Worm (Caenorhabditis elegans) whole organism, L4 larva: ENCODE results near the gene natc-2.

Experiments used
- F10B5.3 ChIP-seq: sonication (generic microtip); optimal IDR thresholded peaks from 2 replicates; lab custom pipeline; 2016; ENCODE audit warnings: mild to moderate bottlenecking, missing genetic modification characterization, missing compliant biosample characterization
- F26F4.8 ChIP-seq: fragments of 200-800 bp; sonication (Bioruptor generic); conservative IDR thresholded peaks from 2 replicates; pipeline ENCODE4 v1.3.6; 2022; ENCODE audit warnings: missing genetic modification characterization, missing compliant biosample characterization
- F37D6.2 ChIP-seq: sonication (generic microtip); optimal IDR thresholded peaks from 2 replicates; lab custom pipeline; 2016; ENCODE audit warnings: mild to moderate bottlenecking, missing genetic modification characterization, missing compliant biosample characterization
- F49E8.2 ChIP-seq: sonication (generic microtip); optimal IDR thresholded peaks from 2 replicates; lab custom pipeline; 2016; ENCODE audit warnings: missing compliant biosample characterization, mild to moderate bottlenecking, missing genetic modification characterization, borderline replicate concordance
- T20F7.1 ChIP-seq: fragments of 200-800 bp; sonication (Bioruptor generic); optimal IDR thresholded peaks from 2 replicates; lab custom pipeline; 2018; ENCODE audit warnings: mild to moderate bottlenecking, missing genetic modification characterization, missing compliant biosample characterization
- T26A8.4 ChIP-seq: fragments of 200-800 bp; sonication (Bioruptor generic); IDR thresholded peaks from 2 replicates; pipeline ENCODE4 v1.3.6; 2022; ENCODE audit warnings: missing genetic modification characterization, missing compliant biosample characterization
- Y48G9A.11 ChIP-seq: fragments of 200-800 bp; sonication (Bioruptor generic); IDR thresholded peaks from 2 replicates; pipeline ENCODE4 v1.3.6; 2022; ENCODE audit warnings: missing genetic modification reagents, missing genetic modification characterization, missing compliant biosample characterization
- Y75B8A.6 ChIP-seq: fragments of 200-800 bp; sonication (Bioruptor generic); IDR thresholded peaks from 2 replicates; pipeline ENCODE4 v1.3.6; 2022; ENCODE audit warnings: missing genetic modification reagents, missing genetic modification characterization, missing compliant biosample characterization
- aha-1 ChIP-seq: fragments of 150-350 bp; peaks from one replicate; lab custom pipeline; 2014; ENCODE audit warnings: missing biosample characterization, missing genetic modification characterization
- ama-1 ChIP-seq: fragments of 150-350 bp; optimal IDR thresholded peaks from 2 replicates; lab custom pipeline; 2014; ENCODE audit warnings: inconsistent platforms, mixed read lengths
- attf-4 ChIP-seq: sonication (generic microtip); optimal IDR thresholded peaks from 3 replicates; lab custom pipeline; 2017; ENCODE audit warnings: missing biosample characterization, missing genetic modification characterization
- ceh-82 ChIP-seq: sonication (generic microtip); optimal IDR thresholded peaks from 2 replicates; lab custom pipeline; 2017; ENCODE audit warnings: missing biosample characterization, missing genetic modification characterization
- ces-1 ChIP-seq: fragments of 150-350 bp; sonication (generic microtip); optimal IDR thresholded peaks from 4 replicates; lab custom pipeline; 2014; ENCODE audit warnings: missing biosample characterization, missing genetic modification reagents, missing genetic modification characterization
- cey-2 ChIP-seq: sonication (generic microtip); optimal IDR thresholded peaks from 3 replicates; lab custom pipeline; 2017; ENCODE audit warnings: missing genetic modification characterization, mild to moderate bottlenecking, missing compliant biosample characterization, antibody characterized with exemption, borderline replicate concordance; ENCODE audit not compliant: insufficient read depth
- daf-12 ChIP-seq: fragments of 150-350 bp; optimal IDR thresholded peaks from 2 replicates; lab custom pipeline; 2014; ENCODE audit warnings: missing biosample characterization, missing genetic modification reagents, missing genetic modification characterization
- daf-16 ChIP-seq, 3 experiments: sonication (generic microtip); optimal IDR thresholded peaks; 2 replicates each; lab custom pipeline; 2016 to 2017; ENCODE audit warnings: missing genetic modification characterization in 3 of 3, missing genetic modification reagents in 3 of 3, mild to moderate bottlenecking in 2 of 3, missing compliant biosample characterization in 2 of 3, missing biosample characterization in 1 of 3, moderate library complexity in 1 of 3
- dmd-6 ChIP-seq: fragments of 200-800 bp; sonication (Bioruptor generic); IDR thresholded peaks from 2 replicates; pipeline ENCODE4 v1.3.6; 2022; ENCODE audit warnings: missing genetic modification reagents, missing genetic modification characterization, missing compliant biosample characterization
- dmd-8 ChIP-seq: fragments of 200-800 bp; sonication (Bioruptor generic); IDR thresholded peaks from 2 replicates; pipeline ENCODE4 v1.3.6; 2022; ENCODE audit warnings: missing genetic modification characterization, missing compliant biosample characterization
- dpl-1 ChIP-seq: fragments of 150-350 bp; optimal IDR thresholded peaks from 2 replicates; lab custom pipeline; 2014; ENCODE audit warnings: missing biosample characterization, missing genetic modification reagents, missing genetic modification characterization
- duxl-1 ChIP-seq: sonication (generic microtip); optimal IDR thresholded peaks from 2 replicates; lab custom pipeline; 2016; ENCODE audit warnings: mild to moderate bottlenecking, missing genetic modification characterization, moderate library complexity, missing compliant biosample characterization; ENCODE audit not compliant: poor library complexity
- egl-27 ChIP-seq: sonication (generic microtip); optimal IDR thresholded peaks from 3 replicates; lab custom pipeline; 2017; ENCODE audit warnings: missing biosample characterization, missing genetic modification reagents, missing genetic modification characterization
- fos-1 ChIP-seq: fragments of 150-350 bp; optimal IDR thresholded peaks from 2 replicates; lab custom pipeline; 2014; ENCODE audit warnings: missing biosample characterization, missing genetic modification characterization
- hif-1 ChIP-seq, 2 experiments: sonication (generic microtip); optimal IDR thresholded peaks; 2 replicates each; lab custom pipeline; 2016 to 2017; ENCODE audit warnings: missing compliant biosample characterization in 2 of 2, missing genetic modification characterization in 2 of 2, missing genetic modification reagents in 2 of 2, missing genotype in 2 of 2, mild to moderate bottlenecking in 1 of 2
- lin-1 ChIP-seq: fragments of 200-800 bp; sonication (Bioruptor generic); IDR thresholded peaks from 2 replicates; pipeline ENCODE4 v1.3.6; 2022; ENCODE audit warnings: missing genetic modification reagents, missing genetic modification characterization, missing compliant biosample characterization
- lin-15B ChIP-seq: fragments of 150-350 bp; sonication (generic microtip); optimal IDR thresholded peaks from 3 replicates; lab custom pipeline; 2014; ENCODE audit warnings: missing biosample characterization, missing genetic modification characterization
- lin-29 ChIP-seq: fragments of 200-800 bp; sonication (Bioruptor generic); IDR thresholded peaks from 2 replicates; pipeline ENCODE4 v1.3.6; 2022; ENCODE audit warnings: missing genetic modification reagents, missing genetic modification characterization, missing compliant biosample characterization
- lsy-2 ChIP-seq, 2 experiments: fragments of 150-350 bp in 1 of 2; sonication (generic microtip) in 1 of 2; optimal IDR thresholded peaks; 2 replicates each; lab custom pipeline; 2014 to 2017; ENCODE audit warnings: missing biosample characterization in 2 of 2, missing genetic modification characterization in 2 of 2
- madf-5 ChIP-seq, 2 experiments: fragments of 200-800 bp; sonication (Bioruptor generic); IDR thresholded peaks; 2 replicates each; pipeline ENCODE4 v1.3.6; 2022; ENCODE audit warnings: missing compliant biosample characterization in 2 of 2, missing genetic modification characterization in 2 of 2
- mdl-1 ChIP-seq, 2 experiments: fragments of 150-350 bp in 1 of 2; sonication (generic microtip) in 1 of 2; optimal IDR thresholded peaks; 2 replicates each; lab custom pipeline; 2014 to 2017; ENCODE audit warnings: missing biosample characterization in 2 of 2, missing genetic modification characterization in 2 of 2
- mdt-29 ChIP-seq: fragments of 200-800 bp; sonication (Bioruptor generic); IDR thresholded peaks from 2 replicates; pipeline ENCODE4 v1.3.6; 2022; ENCODE audit warnings: missing genetic modification reagents, missing genetic modification characterization, missing compliant biosample characterization
- mes-2 ChIP-seq: sonication (generic microtip); optimal IDR thresholded peaks from 2 replicates; lab custom pipeline; 2016; ENCODE audit warnings: missing genotype, mild to moderate bottlenecking, missing genetic modification characterization, missing compliant biosample characterization; ENCODE audit not compliant: poor library complexity, severe bottlenecking
- mxl-3 ChIP-seq: fragments of 200-800 bp; sonication (Bioruptor generic); optimal IDR thresholded peaks from 2 replicates; lab custom pipeline; 2018; ENCODE audit warnings: mild to moderate bottlenecking, missing genetic modification characterization, missing compliant biosample characterization
- nhr-102 ChIP-seq: sonication (generic microtip); optimal IDR thresholded peaks from 2 replicates; lab custom pipeline; 2016; ENCODE audit warnings: mild to moderate bottlenecking, missing genetic modification characterization, moderate library complexity, missing compliant biosample characterization
- nhr-111 ChIP-seq: fragments of 200-800 bp; sonication (Bioruptor generic); optimal IDR thresholded peaks from 2 replicates; lab custom pipeline; 2018; ENCODE audit warnings: mild to moderate bottlenecking, missing genetic modification characterization, missing compliant biosample characterization
- nhr-25 ChIP-seq: sonication (generic microtip); optimal IDR thresholded peaks from 2 replicates; lab custom pipeline; 2017; ENCODE audit warnings: missing genetic modification characterization, mild to moderate bottlenecking, missing compliant biosample characterization, antibody characterized with exemption, moderate library complexity, borderline replicate concordance; ENCODE audit not compliant: insufficient read depth
- nhr-41 ChIP-seq: fragments of 200-800 bp; sonication (Bioruptor generic); IDR thresholded peaks from 2 replicates; pipeline ENCODE4 v1.3.6; 2022; ENCODE audit warnings: missing genetic modification reagents, missing genetic modification characterization, missing compliant biosample characterization
- pha-4 ChIP-seq, 2 experiments: fragments of 150-350 bp in 1 of 2; fragments of 200-800 bp in 1 of 2; sonication (Bioruptor generic) in 1 of 2; IDR thresholded peaks in 1 of 2; optimal IDR thresholded peaks in 1 of 2; 2 replicates each; pipeline versions ENCODE4 v1.3.6 to Lab custom; 2014 to 2022; ENCODE audit warnings: missing genetic modification characterization in 2 of 2, missing genetic modification reagents in 2 of 2, missing biosample characterization in 1 of 2, missing compliant biosample characterization in 1 of 2
- php-3 ChIP-seq: fragments of 200-800 bp; sonication (Bioruptor generic); IDR thresholded peaks from 2 replicates; pipeline ENCODE4 v1.3.6; 2022; ENCODE audit warnings: missing genetic modification reagents, missing genetic modification characterization, missing compliant biosample characterization
- set-16 ChIP-seq: fragments of 200-800 bp; sonication (Bioruptor generic); IDR thresholded peaks from 2 replicates; pipeline ENCODE4 v1.3.6; 2022; ENCODE audit warnings: missing genetic modification reagents, missing genetic modification characterization, missing compliant biosample characterization
- spr-1 ChIP-seq: sonication (generic microtip); optimal IDR thresholded peaks from 2 replicates; lab custom pipeline; 2016; ENCODE audit warnings: mild to moderate bottlenecking, missing genetic modification characterization, missing compliant biosample characterization
- tra-1 ChIP-seq: fragments of 200-800 bp; sonication (Bioruptor generic); IDR thresholded peaks from 2 replicates; pipeline ENCODE4 v1.3.6; 2022; ENCODE audit warnings: missing genetic modification reagents, missing genetic modification characterization, missing compliant biosample characterization
- zag-1 ChIP-seq: fragments of 150-350 bp; optimal IDR thresholded peaks from 2 replicates; lab custom pipeline; 2014; ENCODE audit warnings: missing biosample characterization, missing genetic modification characterization
- zfp-2 ChIP-seq: sonication (generic microtip); optimal IDR thresholded peaks from 2 replicates; lab custom pipeline; 2016; ENCODE audit warnings: mild to moderate bottlenecking, missing genetic modification characterization, missing compliant biosample characterization
- zfp-3 ChIP-seq: fragments of 200-800 bp; sonication (Bioruptor generic); conservative IDR thresholded peaks from 2 replicates; pipeline ENCODE4 v1.3.6; 2022; ENCODE audit warnings: missing genetic modification reagents, missing genetic modification characterization, missing compliant biosample characterization
- zip-11 ChIP-seq: fragments of 200-800 bp; sonication (Bioruptor generic); IDR thresholded peaks from 2 replicates; pipeline ENCODE4 v1.3.6; 2022; ENCODE audit warnings: missing genetic modification characterization, missing compliant biosample characterization

The natc-2 gene

ce11 chrV:5274974-5275373, 1.1 kb downstream of the natc-2 start (continued):
- TF ChIP-seq php-3 (GFP tag; lab: Robert Waterston, UW) (no peak), nhr-25 (tag; lab: Kevin White, UChicago) (no peak), F26F4.8 (GFP tag; lab: Robert Waterston, UW) (no peak), mdl-1 (tag; optimal IDR thresholded peaks at IDR 0.05; lab: Kevin White, UChicago) (peak in 1 of 2 experiments; percentile 34)
- TF ChIP-seq, all 104 proteins: peak for 16

- no peak for TF ChIP-seq zip-11
- TF ChIP-seq T26A8.4: peak; percentile 66
- TF ChIP-seq zfp-2 (tag; lab: Kevin White, UChicago): no peak
- TF ChIP-seq Y75B8A.6 (GFP tag; lab: Robert Waterston, UW): 0 out of 2 replicates have a peak, but pooled peaks have one; percentile 5
- no peak for TF ChIP-seq madf-5 (GFP tag; IDR thresholded peaks at IDR 0.05; lab: Robert Waterston, UW)
- peak in 1 of 2 experiments; percentile 82 for TF ChIP-seq daf-16 (GFP tag; optimal IDR thresholded peaks at IDR 0.05; lab: Kevin White, UChicago)
- TF ChIP-seq daf-16 (tag; optimal IDR thresholded peaks at IDR 0.05; lab: Kevin White, UChicago): peak; percentile 31
- TF ChIP-seq F49E8.2 (tag; lab: Kevin White, UChicago): peak; percentile 6
- no peak for TF ChIP-seq nhr-41 (GFP tag; lab: Robert Waterston, UW)
- no peak for TF ChIP-seq ces-1
- no peak for TF ChIP-seq T20F7.1 (GFP tag; lab: Kevin White, UChicago)
- no peak for TF ChIP-seq daf-12 (tag; lab: Kevin White, UChicago)
- peak; percentile 14 for TF ChIP-seq mes-2 (tag; lab: Kevin White, UChicago)
- peak; percentile 0 for TF ChIP-seq dpl-1 (GFP tag; lab: Kevin White, UChicago)
- TF ChIP-seq egl-27: no peak
- TF ChIP-seq duxl-1 (tag; lab: Kevin White, UChicago): no peak
- TF ChIP-seq nhr-25 (tag; lab: Kevin White, UChicago): no peak
- TF ChIP-seq cey-2: no peak
- TF ChIP-seq spr-1: no peak
- peak; percentile 69; the same call in 1 of the 2 replicates for TF ChIP-seq zfp-3 (GFP tag; lab: Robert Waterston, UW)
- TF ChIP-seq lin-15B (tag; lab: Kevin White, UChicago): no peak
- no peak for TF ChIP-seq php-3 (GFP tag; lab: Robert Waterston, UW)
- TF ChIP-seq set-16 (GFP tag; lab: Robert Waterston, UW): no peak
- TF ChIP-seq mdt-29 (GFP tag; lab: Robert Waterston, UW): no peak
- TF ChIP-seq Y48G9A.11: no peak
- peak; percentile 12 for TF ChIP-seq nhr-111 (GFP tag; lab: Kevin White, UChicago)
- no peak; the same call in 1 of the 2 replicates for TF ChIP-seq pha-4 (GFP tag; IDR thresholded peaks at IDR 0.05; lab: Robert Waterston, UW)
- TF ChIP-seq pha-4 (tag; optimal IDR thresholded peaks at IDR 0.05; lab: Kevin White, UChicago): no peak
- TF ChIP-seq attf-4 (tag; lab: Kevin White, UChicago): no peak
- no peak for TF ChIP-seq lin-1 (GFP tag; lab: Robert Waterston, UW)
- no peak for TF ChIP-seq lin-29 (GFP tag; lab: Robert Waterston, UW)
- no peak for TF ChIP-seq ceh-82
- peak; percentile 47 for TF ChIP-seq ama-1 (lab: Kevin White, UChicago)
- no peak for TF ChIP-seq F10B5.3
- no peak for TF ChIP-seq hif-1 (tag; optimal IDR thresholded peaks at IDR 0.05; lab: Kevin White, UChicago)
- no peak for TF ChIP-seq fos-1
- no peak for TF ChIP-seq mxl-3 (GFP tag; lab: Kevin White, UChicago)
- TF ChIP-seq nhr-102 (tag; lab: Kevin White, UChicago): peak; percentile 53
- peak in 1 of 2 experiments; percentile 2 for TF ChIP-seq lsy-2 (tag; optimal IDR thresholded peaks at IDR 0.05; lab: Kevin White, UChicago)
- no peak for TF ChIP-seq tra-1
- TF ChIP-seq zag-1: no peak
- TF ChIP-seq F37D6.2 (tag; lab: Kevin White, UChicago): no peak
- peak; percentile 90 for TF ChIP-seq aha-1 (tag; lab: Kevin White, UChicago)
- 0 out of 2 replicates have a peak, but pooled peaks have one; percentile 22 for TF ChIP-seq dmd-8 (GFP tag; lab: Robert Waterston, UW)
- no peak for TF ChIP-seq dmd-6 (GFP tag; lab: Robert Waterston, UW)
- TF ChIP-seq mdl-1 (tag; optimal IDR thresholded peaks at IDR 0.05; lab: Kevin White, UChicago): no peak
- no peak for TF ChIP-seq F26F4.8 (GFP tag; lab: Robert Waterston, UW)
These were observed 1.6 kb downstream of the natc-2 start for ce11 chrV:5275426-5276007.
